Fruit fly (Drosophila melanogaster) whole organism, embryonic: ENCODE results near the gene mib2.

ENCODE experiments used
- Blimp-1 ChIP-seq: fragments of 200-800 bp; sonication (Bioruptor generic); optimal IDR thresholded peaks from 3 replicates; lab custom pipeline; 2018; ENCODE audit warnings: missing biosample characterization, missing genetic modification characterization, mild to moderate bottlenecking, moderate library complexity, missing genetic modification reagents
- CG10462 ChIP-seq: fragments of 200-800 bp; sonication (Bioruptor generic); optimal IDR thresholded peaks from 2 replicates; lab custom pipeline; 2016; ENCODE audit warnings: missing biosample characterization, missing genetic modification characterization
- CG10979 ChIP-seq: fragments of 200-800 bp; sonication (Bioruptor generic); optimal IDR thresholded peaks from 2 replicates; lab custom pipeline; 2018; ENCODE audit warnings: missing biosample characterization, mild to moderate bottlenecking, missing genetic modification characterization, moderate library complexity
- CG12071 ChIP-seq: fragments of 200-800 bp; sonication (Bioruptor generic); optimal IDR thresholded peaks from 3 replicates; lab custom pipeline; 2018; ENCODE audit warnings: missing biosample characterization, mild to moderate bottlenecking, missing genetic modification characterization
- CG12155 ChIP-seq: fragments of 200-800 bp; sonication (Bioruptor generic); optimal IDR thresholded peaks from 3 replicates; lab custom pipeline; 2016; ENCODE audit warnings: missing biosample characterization, missing genetic modification characterization
- CG1233 ChIP-seq: fragments of 200-800 bp; sonication (Bioruptor generic); optimal IDR thresholded peaks from 4 replicates; lab custom pipeline; 2018; ENCODE audit warnings: missing biosample characterization, mild to moderate bottlenecking, missing genetic modification characterization
- CG13894 ChIP-seq: fragments of 200-800 bp; sonication (Bioruptor generic); optimal IDR thresholded peaks from 3 replicates; lab custom pipeline; 2018; ENCODE audit warnings: missing biosample characterization, mild to moderate bottlenecking, missing genetic modification characterization, moderate library complexity
- CG15269 ChIP-seq: fragments of 200-800 bp; sonication (Bioruptor generic); optimal IDR thresholded peaks from 2 replicates; lab custom pipeline; 2018; ENCODE audit warnings: missing biosample characterization, mild to moderate bottlenecking, missing genetic modification characterization, moderate library complexity
- CG17568 ChIP-seq: fragments of 200-800 bp; sonication (Bioruptor generic); optimal IDR thresholded peaks from 2 replicates; lab custom pipeline; 2018; ENCODE audit warnings: missing biosample characterization, mild to moderate bottlenecking, missing genetic modification characterization, moderate library complexity
- CG2875 ChIP-seq: fragments of 200-800 bp; sonication (Bioruptor generic); optimal IDR thresholded peaks from 2 replicates; lab custom pipeline; 2017; ENCODE audit warnings: missing biosample characterization, mild to moderate bottlenecking, missing genetic modification characterization, missing genetic modification reagents
- CG31388 ChIP-seq: fragments of 200-800 bp; sonication (Bioruptor generic); optimal IDR thresholded peaks from 2 replicates; lab custom pipeline; 2016; ENCODE audit warnings: missing biosample characterization, missing genetic modification characterization
- CG32772 ChIP-seq: fragments of 200-800 bp; sonication (Bioruptor generic); IDR thresholded peaks from 2 replicates; pipeline ENCODE4 v1.3.6; 2022; ENCODE audit warnings: missing biosample characterization, missing genetic modification characterization
- CG3281 ChIP-seq: fragments of 200-800 bp; sonication (Bioruptor generic); optimal IDR thresholded peaks from 3 replicates; lab custom pipeline; 2017; ENCODE audit warnings: missing biosample characterization, mild to moderate bottlenecking, missing genetic modification characterization
- CG33557 ChIP-seq: fragments of 200-800 bp; sonication (Bioruptor generic); optimal IDR thresholded peaks from 2 replicates; lab custom pipeline; 2019; ENCODE audit warnings: missing biosample characterization, mild to moderate bottlenecking, missing genetic modification characterization, moderate library complexity
- CG4424 ChIP-seq: fragments of 200-800 bp; sonication (Bioruptor generic); optimal IDR thresholded peaks from 3 replicates; lab custom pipeline; 2016; ENCODE audit warnings: missing biosample characterization, missing genetic modification characterization
- CG4707 ChIP-seq: fragments of 200-800 bp; sonication (Bioruptor generic); optimal IDR thresholded peaks from 2 replicates; lab custom pipeline; 2018; ENCODE audit warnings: missing biosample characterization, mild to moderate bottlenecking, missing genetic modification characterization, moderate library complexity
- CG7745 ChIP-seq: fragments of 200-800 bp; sonication (Bioruptor generic); optimal IDR thresholded peaks from 2 replicates; lab custom pipeline; 2018; ENCODE audit warnings: missing biosample characterization, mild to moderate bottlenecking, missing genetic modification characterization, moderate library complexity
- CG7963 ChIP-seq: fragments of 200-800 bp; sonication (Bioruptor generic); IDR thresholded peaks from 3 replicates; pipeline ENCODE4 v1.3.6; 2022; ENCODE audit warnings: missing biosample characterization, missing genetic modification characterization; ENCODE audit not compliant: partially characterized antibody
- CG8924 ChIP-seq: fragments of 200-800 bp; optimal IDR thresholded peaks from 3 replicates; lab custom pipeline; 2019; ENCODE audit warnings: missing biosample characterization, mild to moderate bottlenecking, missing genetic modification characterization, moderate library complexity
- CG9727 ChIP-seq: fragments of 200-800 bp; sonication (Bioruptor generic); optimal IDR thresholded peaks from 3 replicates; lab custom pipeline; 2017; ENCODE audit warnings: missing biosample characterization, mild to moderate bottlenecking, missing genetic modification characterization
- CG9876 ChIP-seq: fragments of 200-800 bp; sonication (Bioruptor generic); optimal IDR thresholded peaks from 2 replicates; lab custom pipeline; 2016; ENCODE audit warnings: missing biosample characterization, missing genetic modification characterization
- CG9932 ChIP-seq: fragments of 200-800 bp; sonication (Bioruptor generic); IDR thresholded peaks from 2 replicates; pipeline ENCODE4 v1.3.6; 2022; ENCODE audit warnings: missing biosample characterization, missing genetic modification characterization
- Camta ChIP-seq: fragments of 200-800 bp; sonication (Bioruptor generic); optimal IDR thresholded peaks from 2 replicates; lab custom pipeline; 2016; ENCODE audit warnings: missing biosample characterization, missing genetic modification characterization
- CkIIα-i1 ChIP-seq: fragments of 200-800 bp; sonication (Bioruptor generic); IDR thresholded peaks from 2 replicates; pipeline ENCODE4 v1.3.6; 2022; ENCODE audit warnings: missing biosample characterization, missing genetic modification characterization
- Dek ChIP-seq: fragments of 200-800 bp; sonication (Bioruptor generic); optimal IDR thresholded peaks from 3 replicates; lab custom pipeline; 2019; ENCODE audit warnings: missing biosample characterization, mild to moderate bottlenecking, missing genetic modification characterization, moderate library complexity
- Eip74EF ChIP-seq, 2 experiments: fragments of 200-800 bp in 1 of 2; fragments of >200 bp in 1 of 2; sonication (Bioruptor generic) in 1 of 2; optimal IDR thresholded peaks; 2 replicates each; lab custom pipeline; 2017 to 2019; ENCODE audit warnings: missing biosample characterization in 2 of 2, missing genetic modification characterization in 2 of 2, mild to moderate bottlenecking in 1 of 2, moderate library complexity in 1 of 2
- Hand ChIP-seq: fragments of 200-800 bp; sonication (Bioruptor generic); optimal IDR thresholded peaks from 2 replicates; lab custom pipeline; 2017; ENCODE audit warnings: mild to moderate bottlenecking, missing biosample characterization, missing genetic modification reagents, missing genetic modification characterization
- MTF-1 ChIP-seq: fragments of 200-800 bp; sonication (Bioruptor generic); optimal IDR thresholded peaks from 2 replicates; lab custom pipeline; 2018; ENCODE audit warnings: missing biosample characterization, mild to moderate bottlenecking, missing genetic modification characterization, borderline replicate concordance
- Max ChIP-seq: fragments of 200-800 bp; sonication (Bioruptor generic); optimal IDR thresholded peaks from 2 replicates; lab custom pipeline; 2016; ENCODE audit warnings: missing biosample characterization, mild to moderate bottlenecking, missing genetic modification characterization
- Med ChIP-seq: fragments of 200-800 bp; sonication (Bioruptor generic); peaks from one replicate; lab custom pipeline; 2016; ENCODE audit warnings: missing biosample characterization, missing genetic modification characterization, mild to moderate bottlenecking, inconsistent platforms, moderate library complexity
- Six4 ChIP-seq: fragments of 200-800 bp; sonication (Bioruptor generic); optimal IDR thresholded peaks from 2 replicates; lab custom pipeline; 2016; ENCODE audit warnings: missing biosample characterization, missing genetic modification characterization
- Xrp1 ChIP-seq: fragments of 200-800 bp; sonication (Bioruptor generic); IDR thresholded peaks from 2 replicates; pipeline ENCODE4 v1.3.6; 2022; ENCODE audit warnings: missing biosample characterization, missing genetic modification characterization
- bbx ChIP-seq: fragments of 200-800 bp; sonication (Bioruptor generic); IDR thresholded peaks from 2 replicates; pipeline ENCODE4 v1.3.6; 2022; ENCODE audit warnings: missing biosample characterization, missing genetic modification characterization; ENCODE audit not compliant: partially characterized antibody
- bsh ChIP-seq, 2 experiments: fragments of 200-800 bp; sonication (Bioruptor generic); optimal IDR thresholded peaks; 2 replicates each; lab custom pipeline; 2017 to 2018; ENCODE audit warnings: mild to moderate bottlenecking in 2 of 2, missing biosample characterization in 2 of 2, missing genetic modification characterization in 2 of 2, moderate library complexity in 1 of 2
- cg ChIP-seq: fragments of 200-800 bp; sonication (Bioruptor generic); optimal IDR thresholded peaks from 3 replicates; lab custom pipeline; 2019; ENCODE audit warnings: missing biosample characterization, mild to moderate bottlenecking, missing genetic modification characterization, moderate library complexity
- chm ChIP-seq: fragments of 200-800 bp; sonication (Bioruptor generic); IDR thresholded peaks from 2 replicates; pipeline ENCODE4 v1.3.6; 2022; ENCODE audit warnings: missing biosample characterization, missing genetic modification characterization
- crp ChIP-seq, 2 experiments: fragments of 200-800 bp; sonication (Bioruptor generic); optimal IDR thresholded peaks; 2 replicates in 1 of 2; 3 replicates in 1 of 2; lab custom pipeline; 2017; ENCODE audit warnings: missing biosample characterization in 2 of 2, missing genetic modification characterization in 2 of 2, mild to moderate bottlenecking in 1 of 2, moderate library complexity in 1 of 2
- dm ChIP-seq: fragments of 200-800 bp; sonication (Bioruptor generic); optimal IDR thresholded peaks from 3 replicates; lab custom pipeline; 2016; ENCODE audit warnings: missing biosample characterization, missing genetic modification characterization
- fd3F ChIP-seq: fragments of 200-800 bp; sonication (Bioruptor generic); optimal IDR thresholded peaks from 2 replicates; lab custom pipeline; 2018; ENCODE audit warnings: missing biosample characterization, mild to moderate bottlenecking, missing genetic modification characterization, moderate library complexity
- fd64A ChIP-seq: fragments of 200-800 bp; sonication (Bioruptor generic); optimal IDR thresholded peaks from 3 replicates; lab custom pipeline; 2018; ENCODE audit warnings: missing biosample characterization, mild to moderate bottlenecking, missing genetic modification characterization
- ftz-f1 ChIP-seq: fragments of 200-800 bp; sonication (Bioruptor generic); optimal IDR thresholded peaks from 2 replicates; lab custom pipeline; 2016; ENCODE audit warnings: missing biosample characterization, missing genetic modification characterization
- fu2 ChIP-seq: fragments of 200-800 bp; sonication (Bioruptor generic); optimal IDR thresholded peaks from 2 replicates; lab custom pipeline; 2016; ENCODE audit warnings: missing biosample characterization, missing genetic modification characterization
- grn ChIP-seq: fragments of 200-800 bp; sonication (Bioruptor generic); optimal IDR thresholded peaks from 3 replicates; lab custom pipeline; 2017; ENCODE audit warnings: missing biosample characterization, missing genetic modification characterization
- hbn ChIP-seq: fragments of 200-800 bp; sonication (Bioruptor generic); IDR thresholded peaks from 2 replicates; pipeline ENCODE4 v1.3.6; 2022; ENCODE audit warnings: missing biosample characterization, missing genetic modification characterization; ENCODE audit not compliant: partially characterized antibody
- mirr ChIP-seq: fragments of 200-800 bp; sonication (Bioruptor generic); optimal IDR thresholded peaks from 3 replicates; lab custom pipeline; 2018; ENCODE audit warnings: missing biosample characterization, mild to moderate bottlenecking, missing genetic modification characterization
- pzg ChIP-seq: fragments of 200-800 bp; sonication (Bioruptor generic); optimal IDR thresholded peaks from 3 replicates; lab custom pipeline; 2018; ENCODE audit warnings: missing biosample characterization, mild to moderate bottlenecking, missing genetic modification characterization, moderate library complexity
- row ChIP-seq: fragments of 200-800 bp; sonication (Bioruptor generic); IDR thresholded peaks from 3 replicates; pipeline ENCODE4 v1.3.6; 2022; ENCODE audit warnings: missing biosample characterization, missing genetic modification characterization
- schlank ChIP-seq: fragments of 200-800 bp; sonication (Bioruptor generic); optimal IDR thresholded peaks from 2 replicates; lab custom pipeline; 2018; ENCODE audit warnings: missing biosample characterization, mild to moderate bottlenecking, missing genetic modification characterization
- scrt ChIP-seq: fragments of 200-800 bp; sonication (Bioruptor generic); optimal IDR thresholded peaks from 2 replicates; lab custom pipeline; 2018; ENCODE audit warnings: missing biosample characterization, mild to moderate bottlenecking, missing genetic modification characterization, moderate library complexity
- unpg ChIP-seq: fragments of 200-800 bp; sonication (Bioruptor generic); optimal IDR thresholded peaks from 3 replicates; lab custom pipeline; 2018; ENCODE audit warnings: missing biosample characterization, mild to moderate bottlenecking, missing genetic modification characterization, moderate library complexity

mib2 gene

dm6 chr2L:19048912-19049311, 14.7 kb downstream of the mib2 start, which contains the start of gene CG10470 (continued):
- TF ChIP-seq dm (GFP tag; lab: Kevin White, UChicago), result no peak
- no peak for TF ChIP-seq CG9876 (GFP tag; lab: Kevin White, UChicago)
- no peak for TF ChIP-seq ftz-f1 (GFP tag; lab: Kevin White, UChicago)
- no peak for TF ChIP-seq CG4424 (GFP tag; lab: Kevin White, UChicago)
- TF ChIP-seq CG3281 (GFP tag; lab: Kevin White, UChicago), result no peak
- TF ChIP-seq fd3F (GFP tag; lab: Kevin White, UChicago), result no peak
- TF ChIP-seq Hand (GFP tag; lab: Kevin White, UChicago), result no peak
- TF ChIP-seq chm, result no peak
- TF ChIP-seq CG32772 (GFP tag; lab: Robert Waterston, UW), result no peak
- peak; percentile 28 for TF ChIP-seq unpg (GFP tag; lab: Kevin White, UChicago)
- no peak for TF ChIP-seq Six4 (GFP tag; lab: Kevin White, UChicago)
- TF ChIP-seq grn (GFP tag; lab: Kevin White, UChicago), result no peak
- no peak for TF ChIP-seq Camta
- peak; percentile 46 for TF ChIP-seq pzg (GFP tag; lab: Kevin White, UChicago)
- TF ChIP-seq CG33557, result no peak
- TF ChIP-seq CG10979 (tag; lab: Kevin White, UChicago), result peak; percentile 22
- no peak for TF ChIP-seq CG13894 (tag; lab: Kevin White, UChicago)
- no peak for TF ChIP-seq cg (GFP tag; lab: Kevin White, UChicago)
- no peak for TF ChIP-seq CG12071
- no peak for TF ChIP-seq CG7745 (tag; lab: Kevin White, UChicago)
- TF ChIP-seq fd64A, result no peak
- no peak for TF ChIP-seq Dek (tag; lab: Kevin White, UChicago)
- peak; percentile 88 for TF ChIP-seq bbx (GFP tag; lab: Robert Waterston, UW)
- TF ChIP-seq CG4707 (GFP tag; lab: Kevin White, UChicago), result no peak
- TF ChIP-seq CG8924 (tag; lab: Kevin White, UChicago), result peak; percentile 11
- no peak for TF ChIP-seq fu2 (GFP tag; lab: Kevin White, UChicago)
- TF ChIP-seq Eip74EF (GFP tag; optimal IDR thresholded peaks at IDR 0.05; lab: Kevin White, UChicago), result no peak
- TF ChIP-seq Max (GFP tag; lab: Kevin White, UChicago), result no peak
- peak; percentile 75 for TF ChIP-seq CG7963 (GFP tag; lab: Robert Waterston, UW)
- no peak for TF ChIP-seq scrt
- peak; percentile 60 for TF ChIP-seq Med (GFP tag; lab: Kevin White, UChicago)
- no peak for TF ChIP-seq crp (GFP tag; optimal IDR thresholded peaks at IDR 0.05; lab: Kevin White, UChicago)
- TF ChIP-seq row (GFP tag; lab: Robert Waterston, UW), result peak; percentile 54; the same call in 1 of the 3 replicates
- no peak for TF ChIP-seq CG1233 (GFP tag; lab: Kevin White, UChicago)
- TF ChIP-seq CG12155 (GFP tag; lab: Kevin White, UChicago), result no peak
- TF ChIP-seq bsh (GFP tag; optimal IDR thresholded peaks at IDR 0.05; lab: Kevin White, UChicago), result peak in 1 of 2 experiments; percentile 38
- TF ChIP-seq CG9932 (GFP tag; lab: Robert Waterston, UW), result no peak
- TF ChIP-seq CG15269 (tag; lab: Kevin White, UChicago), result peak; percentile 53
- peak; percentile 84 for TF ChIP-seq hbn (GFP tag; lab: Robert Waterston, UW)
- peak; percentile 12 for TF ChIP-seq Blimp-1
- TF ChIP-seq CG10462, result no peak
- TF ChIP-seq Xrp1 (GFP tag; lab: Robert Waterston, UW), result 0 out of 2 replicates have a peak, but pooled peaks have one; percentile 45
- TF ChIP-seq mirr (GFP tag; lab: Kevin White, UChicago), result no peak
- no peak for TF ChIP-seq CG17568 (GFP tag; lab: Kevin White, UChicago)
- TF ChIP-seq CkIIα-i1, result no peak
- TF ChIP-seq CG9727 (GFP tag; lab: Kevin White, UChicago), result no peak
- no peak for TF ChIP-seq CG2875 (GFP tag; lab: Kevin White, UChicago)
- no peak for TF ChIP-seq MTF-1 (GFP tag; lab: Kevin White, UChicago)
- TF ChIP-seq schlank (tag; lab: Kevin White, UChicago), result no peak
- no peak for TF ChIP-seq CG31388 (GFP tag; lab: Kevin White, UChicago)
